Fruit fly (Drosophila melanogaster) whole organism, embryonic: ENCODE data around the gene CG14454.

Experiments used
- Awh ChIP-seq: fragments of 200-800 bp; sonication (Bioruptor generic); IDR thresholded peaks from 2 replicates; pipeline ENCODE4, ENCODE4 v1.3.6; 2022; ENCODE audit warnings: missing biosample characterization, missing genetic modification characterization
- CG10274 ChIP-seq: fragments of 200-800 bp; sonication (Bioruptor generic); optimal IDR thresholded peaks from 3 replicates; lab custom pipeline; 2017; ENCODE audit warnings: missing biosample characterization, mild to moderate bottlenecking, missing genetic modification characterization
- CG14014 ChIP-seq: fragments of 200-800 bp; sonication (Bioruptor generic); IDR thresholded peaks from 2 replicates; pipeline ENCODE4 v1.3.6; 2022; ENCODE audit warnings: missing biosample characterization, missing genetic modification characterization
- CG17359 ChIP-seq: fragments of 200-800 bp; sonication (Bioruptor generic); optimal IDR thresholded peaks from 3 replicates; lab custom pipeline; 2018; ENCODE audit warnings: missing biosample characterization, mild to moderate bottlenecking, missing genetic modification characterization, moderate library complexity
- CG1792 ChIP-seq: fragments of 200-800 bp; sonication (Bioruptor generic); optimal IDR thresholded peaks from 2 replicates; lab custom pipeline; 2016; ENCODE audit warnings: missing biosample characterization, missing genetic modification characterization
- CG2678 ChIP-seq: fragments of 200-800 bp; sonication (Bioruptor generic); optimal IDR thresholded peaks from 3 replicates; lab custom pipeline; 2019; ENCODE audit warnings: missing biosample characterization, mild to moderate bottlenecking, missing genetic modification characterization, moderate library complexity
- CG30403 ChIP-seq: fragments of 200-800 bp; sonication (Bioruptor generic); optimal IDR thresholded peaks from 3 replicates; lab custom pipeline; 2016; ENCODE audit warnings: missing biosample characterization, missing genetic modification characterization
- CG42726 ChIP-seq: fragments of 200-800 bp; sonication (Bioruptor generic); IDR thresholded peaks from 2 replicates; pipeline ENCODE4 v1.3.6; 2022; ENCODE audit warnings: missing biosample characterization, missing genetic modification characterization; ENCODE audit not compliant: partially characterized antibody
- CG4360 ChIP-seq: fragments of 200-800 bp; sonication (Bioruptor generic); IDR thresholded peaks from 2 replicates; pipeline ENCODE4 v1.3.6; 2022; ENCODE audit warnings: missing biosample characterization, missing genetic modification characterization
- CG5180 ChIP-seq: fragments of 200-800 bp; sonication (Bioruptor generic); optimal IDR thresholded peaks from 3 replicates; lab custom pipeline; 2017; ENCODE audit warnings: missing biosample characterization, missing genetic modification characterization, mild to moderate bottlenecking, moderate library complexity, missing genetic modification reagents
- CG6272 ChIP-seq: fragments of 200-800 bp; sonication (Bioruptor generic); IDR thresholded peaks from 2 replicates; pipeline ENCODE4 v1.3.6; 2022; ENCODE audit warnings: missing biosample characterization, missing genetic modification characterization
- CG7357 ChIP-seq: fragments of 200-800 bp; sonication (Bioruptor generic); IDR thresholded peaks from 3 replicates; pipeline ENCODE4 v1.3.6; 2022; ENCODE audit warnings: missing biosample characterization, missing genetic modification characterization
- CG7963 ChIP-seq: fragments of 200-800 bp; sonication (Bioruptor generic); IDR thresholded peaks from 3 replicates; pipeline ENCODE4 v1.3.6; 2022; ENCODE audit warnings: missing biosample characterization, missing genetic modification characterization; ENCODE audit not compliant: partially characterized antibody
- CG8089 ChIP-seq: fragments of 200-800 bp; sonication (Bioruptor generic); optimal IDR thresholded peaks from 3 replicates; lab custom pipeline; 2016; ENCODE audit warnings: missing biosample characterization, missing genetic modification characterization
- CG9437 ChIP-seq: fragments of 200-800 bp; sonication (Bioruptor generic); optimal IDR thresholded peaks from 2 replicates; lab custom pipeline; 2018; ENCODE audit warnings: missing biosample characterization, mild to moderate bottlenecking, missing genetic modification characterization
- CHES-1-like ChIP-seq: fragments of 200-800 bp; sonication (Bioruptor generic); optimal IDR thresholded peaks from 2 replicates; lab custom pipeline; 2016; ENCODE audit warnings: missing biosample characterization, missing genetic modification characterization
- Lim3 ChIP-seq: fragments of 200-800 bp; sonication (Bioruptor generic); IDR thresholded peaks from 2 replicates; pipeline ENCODE4 v1.3.6; 2022; ENCODE audit warnings: missing biosample characterization, missing genetic modification characterization
- Max ChIP-seq: fragments of 200-800 bp; sonication (Bioruptor generic); optimal IDR thresholded peaks from 2 replicates; lab custom pipeline; 2016; ENCODE audit warnings: missing biosample characterization, mild to moderate bottlenecking, missing genetic modification characterization
- NC2α ChIP-seq: fragments of 200-800 bp; sonication (Bioruptor generic); optimal IDR thresholded peaks from 2 replicates; lab custom pipeline; 2016; ENCODE audit warnings: missing biosample characterization, missing genetic modification characterization
- Nf-YB ChIP-seq: fragments of 200-800 bp; sonication (Bioruptor generic); optimal IDR thresholded peaks from 3 replicates; lab custom pipeline; 2019; ENCODE audit warnings: missing biosample characterization, mild to moderate bottlenecking, missing genetic modification characterization, moderate library complexity
- Nf-YC ChIP-seq: fragments of 200-800 bp; optimal IDR thresholded peaks from 3 replicates; lab custom pipeline; 2019; ENCODE audit warnings: missing biosample characterization, mild to moderate bottlenecking, missing genetic modification characterization, moderate library complexity
- Trl ChIP-seq, 3 experiments: fragments of >200 bp in 2 of 3; fragments of 200-800 bp in 1 of 3; sonication (Bioruptor generic) in 1 of 3; optimal IDR thresholded peaks; 2 replicates in 1 of 3; 3 replicates in 2 of 3; lab custom pipeline; 2016 to 2017; ENCODE audit warnings: missing biosample characterization in 1 of 3, missing genetic modification characterization in 1 of 3
- Xrp1 ChIP-seq: fragments of 200-800 bp; sonication (Bioruptor generic); IDR thresholded peaks from 2 replicates; pipeline ENCODE4 v1.3.6; 2022; ENCODE audit warnings: missing biosample characterization, missing genetic modification characterization
- cg ChIP-seq: fragments of 200-800 bp; sonication (Bioruptor generic); optimal IDR thresholded peaks from 3 replicates; lab custom pipeline; 2019; ENCODE audit warnings: missing biosample characterization, mild to moderate bottlenecking, missing genetic modification characterization, moderate library complexity
- crp ChIP-seq, 2 experiments: fragments of 200-800 bp; sonication (Bioruptor generic); optimal IDR thresholded peaks; 2 replicates in 1 of 2; 3 replicates in 1 of 2; lab custom pipeline; 2017; ENCODE audit warnings: missing biosample characterization in 2 of 2, missing genetic modification characterization in 2 of 2, mild to moderate bottlenecking in 1 of 2, moderate library complexity in 1 of 2
- esg ChIP-seq: fragments of 200-800 bp; sonication (Bioruptor generic); conservative IDR thresholded peaks from 2 replicates; pipeline ENCODE4 v1.3.6; 2022; ENCODE audit warnings: missing biosample characterization, missing genetic modification characterization
- ewg ChIP-seq: fragments of 200-800 bp; sonication (Bioruptor generic); optimal IDR thresholded peaks from 3 replicates; lab custom pipeline; 2017; ENCODE audit warnings: mild to moderate bottlenecking, missing biosample characterization, missing genetic modification reagents, missing genetic modification characterization
- mam ChIP-seq: fragments of 200-800 bp; sonication (Bioruptor generic); optimal IDR thresholded peaks from 3 replicates; lab custom pipeline; 2016; ENCODE audit warnings: missing biosample characterization, missing genetic modification characterization
- nerfin-1 ChIP-seq: fragments of 200-800 bp; sonication (Bioruptor generic); optimal IDR thresholded peaks from 3 replicates; lab custom pipeline; 2019; ENCODE audit warnings: missing biosample characterization, mild to moderate bottlenecking, missing genetic modification characterization, moderate library complexity
- p53 ChIP-seq: fragments of 200-800 bp; sonication (Bioruptor generic); optimal IDR thresholded peaks from 2 replicates; lab custom pipeline; 2016; ENCODE audit warnings: missing biosample characterization, missing genetic modification characterization
- pum ChIP-seq: fragments of 200-800 bp; sonication (Bioruptor generic); optimal IDR thresholded peaks from 2 replicates; lab custom pipeline; 2016; ENCODE audit warnings: missing biosample characterization, missing genetic modification characterization
- row ChIP-seq: fragments of 200-800 bp; sonication (Bioruptor generic); IDR thresholded peaks from 3 replicates; pipeline ENCODE4 v1.3.6; 2022; ENCODE audit warnings: missing biosample characterization, missing genetic modification characterization
- run ChIP-seq: fragments of 200-800 bp; sonication (Bioruptor generic); optimal IDR thresholded peaks from 3 replicates; lab custom pipeline; 2018; ENCODE audit warnings: missing biosample characterization, mild to moderate bottlenecking, missing genetic modification characterization
- scrt ChIP-seq: fragments of 200-800 bp; sonication (Bioruptor generic); optimal IDR thresholded peaks from 2 replicates; lab custom pipeline; 2018; ENCODE audit warnings: missing biosample characterization, mild to moderate bottlenecking, missing genetic modification characterization, moderate library complexity
- shn ChIP-seq: fragments of 200-800 bp; sonication (Bioruptor generic); optimal IDR thresholded peaks from 3 replicates; lab custom pipeline; 2016; ENCODE audit warnings: missing biosample characterization, missing genetic modification characterization
- tll ChIP-seq, 2 experiments: fragments of 200-800 bp in 1 of 2; fragments of >200 bp in 1 of 2; sonication (Bioruptor generic) in 1 of 2; optimal IDR thresholded peaks; 2 replicates each; lab custom pipeline; 2017 to 2019; ENCODE audit warnings: missing biosample characterization in 2 of 2, missing genetic modification characterization in 2 of 2, mild to moderate bottlenecking in 1 of 2, moderate library complexity in 1 of 2

CG14454 gene

dm6 chr3L:22645327-22645726, 47.0 kb downstream of the CG14454 start, which contains the start of gene CG33766:
CG33766 (plus strand) TSS chr3L:22645627.
- TF ChIP-seq CG30403 = no peak
- TF ChIP-seq p53 (GFP tag; lab: Kevin White, UChicago) = no peak
- TF ChIP-seq Awh (GFP tag; lab: Robert Waterston, UW) = no peak
- TF ChIP-seq CG8089 (GFP tag; lab: Kevin White, UChicago) = no peak
- no peak for TF ChIP-seq CG7963 (GFP tag; lab: Robert Waterston, UW)
- no peak for TF ChIP-seq CG17359 (tag; lab: Kevin White, UChicago)
- TF ChIP-seq CHES-1-like (GFP tag; lab: Kevin White, UChicago) = no peak
- no peak for TF ChIP-seq shn (GFP tag; lab: Kevin White, UChicago)
- no peak for TF ChIP-seq CG6272 (GFP tag; lab: Robert Waterston, UW)
- no peak for TF ChIP-seq Xrp1 (GFP tag; lab: Robert Waterston, UW)
- TF ChIP-seq CG7357 = no peak
- TF ChIP-seq crp (GFP tag; optimal IDR thresholded peaks at IDR 0.05; lab: Kevin White, UChicago) = no peak
- TF ChIP-seq CG10274 = no peak
- no peak for TF ChIP-seq CG1792

- 0 out of 2 replicates have a peak, but pooled peaks have one; percentile 29 for TF ChIP-seq CG4360 (GFP tag; lab: Robert Waterston, UW)
- TF ChIP-seq Max (GFP tag; lab: Kevin White, UChicago) = no peak
- TF ChIP-seq CG14014 = no peak
- TF ChIP-seq CG5180 (GFP tag; lab: Kevin White, UChicago) = peak; percentile 7
- TF ChIP-seq Lim3 (GFP tag; lab: Robert Waterston, UW) = no peak
- TF ChIP-seq CG9437 (GFP tag; lab: Kevin White, UChicago) = no peak
- peak; percentile 38 for TF ChIP-seq scrt (GFP tag; lab: Kevin White, UChicago)
- TF ChIP-seq pum (GFP tag; lab: Kevin White, UChicago) = no peak
- peak; percentile 91 for TF ChIP-seq nerfin-1 (tag; lab: Kevin White, UChicago)
- peak; percentile 95 for TF ChIP-seq Nf-YC (tag; lab: Kevin White, UChicago)
- TF ChIP-seq mam (GFP tag; lab: Kevin White, UChicago) = no peak
- no peak for TF ChIP-seq NC2α (GFP tag; lab: Kevin White, UChicago)
- no peak for TF ChIP-seq row (GFP tag; lab: Robert Waterston, UW)
- TF ChIP-seq Trl (optimal IDR thresholded peaks at IDR 0.05; lab: Kevin White, UChicago) = peak in 1 of 2 experiments; percentile 11
- TF ChIP-seq Trl (GFP tag; optimal IDR thresholded peaks at IDR 0.05; lab: Kevin White, UChicago) = no peak
- no peak for TF ChIP-seq esg (GFP tag; lab: Robert Waterston, UW)
- TF ChIP-seq CG2678 (tag; lab: Kevin White, UChicago) = no peak
- TF ChIP-seq Nf-YB = peak; percentile 94
- no peak for TF ChIP-seq CG42726
- TF ChIP-seq cg (GFP tag; lab: Kevin White, UChicago) = peak; percentile 51
- TF ChIP-seq tll (GFP tag; optimal IDR thresholded peaks at IDR 0.05; lab: Kevin White, UChicago) = peak in 1 of 2 experiments; percentile 41
- no peak for TF ChIP-seq run (tag; lab: Kevin White, UChicago)
- peak; percentile 70 for TF ChIP-seq ewg (GFP tag; lab: Kevin White, UChicago)
- TF ChIP-seq, all 482 proteins: peak for 10
Observed at dm6 chr3L:22642276-22642900, 49.9 kb downstream of the CG14454 start.
